Fruit fly (Drosophila melanogaster): ENCODE measurements around the gene Mesh1.
A peak's percentile ranks its signal among the peaks of the same experiment; 100 is the strongest.

Gene Mesh1

dm6 chr3R:29207996-29208395, 5.7 kb upstream of the Mesh1 start (continued):
- peak in 1 of 3 experiments; percentile 62 for TF ChIP-seq lola (GFP tag; optimal IDR thresholded peaks at IDR 0.05)

- TF ChIP-seq CG17186 (GFP tag; optimal IDR thresholded peaks at IDR 0.05) = no peak
- TF ChIP-seq br (optimal IDR thresholded peaks at IDR 0.05) = no peak
- TF ChIP-seq CG43689 (GFP tag; IDR thresholded peaks at IDR 0.05) = peak; percentile 45; the same call in 1 of the 2 replicates
- TF ChIP-seq CG34224 (GFP tag; IDR thresholded peaks at IDR 0.05; ENCODE audit: partially characterized antibody) = no peak
- peak; percentile 86 for TF ChIP-seq CG15269 (tag; optimal IDR thresholded peaks at IDR 0.05)
- no peak for TF ChIP-seq Ets97D (GFP tag; optimal IDR thresholded peaks at IDR 0.05)
- TF ChIP-seq CG5180 (GFP tag; optimal IDR thresholded peaks at IDR 0.05) = peak; percentile 24
- no peak for TF ChIP-seq CG6791 (GFP tag; IDR thresholded peaks at IDR 0.05; ENCODE audit: partially characterized antibody)
- peak; percentile 17 for TF ChIP-seq odd (GFP tag; optimal IDR thresholded peaks at IDR 0.05)
- TF ChIP-seq Taf1 (GFP tag; IDR thresholded peaks at IDR 0.05) = 0 out of 2 replicates have a peak, but pooled peaks have one; percentile 14
- TF ChIP-seq MESR4 (GFP tag; optimal IDR thresholded peaks at IDR 0.05) = no peak
- TF ChIP-seq tio (GFP tag; optimal IDR thresholded peaks at IDR 0.05) = peak; percentile 23
- no peak for TF ChIP-seq Doc3 (GFP tag; IDR thresholded peaks at IDR 0.05; ENCODE audit: partially characterized antibody)
- TF ChIP-seq wor (GFP tag; IDR thresholded peaks at IDR 0.05) = peak; percentile 39; the same call in 1 of the 2 replicates
- peak; percentile 78 for TF ChIP-seq so (GFP tag; IDR thresholded peaks at IDR 0.05)
- TF ChIP-seq cwo (GFP tag; optimal IDR thresholded peaks at IDR 0.05) = peak; percentile 24
- no peak for TF ChIP-seq Hey (tag; optimal IDR thresholded peaks at IDR 0.05)
- TF ChIP-seq jigr1 (GFP tag; IDR thresholded peaks at IDR 0.05) = no peak
- TF ChIP-seq CG3726 (GFP tag; IDR thresholded peaks at IDR 0.05) = no peak; the same call in 2 of the 3 replicates
- TF ChIP-seq ERR (GFP tag; optimal IDR thresholded peaks at IDR 0.05) = no peak
- TF ChIP-seq YL-1 (GFP tag; optimal IDR thresholded peaks at IDR 0.05) = no peak
- TF ChIP-seq btn (GFP tag; optimal IDR thresholded peaks at IDR 0.05) = no peak
- no peak for TF ChIP-seq Oaz (GFP tag; IDR thresholded peaks at IDR 0.05)
- no peak for TF ChIP-seq h (optimal IDR thresholded peaks at IDR 0.05)
- no peak for TF ChIP-seq CG1603 (tag; optimal IDR thresholded peaks at IDR 0.05)
- TF ChIP-seq al (GFP tag; IDR thresholded peaks at IDR 0.05) = peak; percentile 39
- no peak for TF ChIP-seq CG12744 (GFP tag; optimal IDR thresholded peaks at IDR 0.05)
- no peak for TF ChIP-seq CG15073 (GFP tag; optimal IDR thresholded peaks at IDR 0.05)
- no peak for TF ChIP-seq CG33213 (GFP tag; optimal IDR thresholded peaks at IDR 0.05)
- no peak for TF ChIP-seq chn (GFP tag; optimal IDR thresholded peaks at IDR 0.05)
- no peak for TF ChIP-seq Dip2 (GFP tag; IDR thresholded peaks at IDR 0.05)
- TF ChIP-seq dysf (GFP tag; IDR thresholded peaks at IDR 0.05) = peak; percentile 83
- peak; percentile 51; the same call in 1 of the 2 replicates for TF ChIP-seq CG31441 (GFP tag; IDR thresholded peaks at IDR 0.05)
- TF ChIP-seq gcm (GFP tag; optimal IDR thresholded peaks at IDR 0.05) = no peak
- peak; percentile 39 for TF ChIP-seq CG12219 (GFP tag; optimal IDR thresholded peaks at IDR 0.05)
- no peak for TF ChIP-seq CG7271 (tag; optimal IDR thresholded peaks at IDR 0.05)
- peak; percentile 29 for TF ChIP-seq Asciz (GFP tag; optimal IDR thresholded peaks at IDR 0.05)
- TF ChIP-seq dati (GFP tag; IDR thresholded peaks at IDR 0.05) = no peak
- TF ChIP-seq CG12071 (GFP tag; optimal IDR thresholded peaks at IDR 0.05) = peak; percentile 40
- no peak for TF ChIP-seq Atf3 (GFP tag; optimal IDR thresholded peaks at IDR 0.05)
- no peak for TF ChIP-seq pan (optimal IDR thresholded peaks at IDR 0.05)
- TF ChIP-seq pan (GFP tag; optimal IDR thresholded peaks at IDR 0.05 in 1 of 2, IDR thresholded peaks at IDR 0.05 in 1 of 2) = peak in 1 of 2 experiments; percentile 85
- peak; percentile 33 for TF ChIP-seq CG1602 (GFP tag; optimal IDR thresholded peaks at IDR 0.05)
- TF ChIP-seq Sry-δ (GFP tag; optimal IDR thresholded peaks at IDR 0.05) = no peak
- TF ChIP-seq nerfin-2 (GFP tag; IDR thresholded peaks at IDR 0.05; ENCODE audit: partially characterized antibody) = no peak
- no peak for TF ChIP-seq CG13123 (GFP tag; optimal IDR thresholded peaks at IDR 0.05)
- TF ChIP-seq Dp (GFP tag; optimal IDR thresholded peaks at IDR 0.05) = no peak
- no peak for TF ChIP-seq Bgb (GFP tag; IDR thresholded peaks at IDR 0.05; ENCODE audit: partially characterized antibody)
Observed at dm6 chr3R:29207012-29207656, 4.8 kb upstream of the Mesh1 start.
